Worm (Caenorhabditis elegans): Measurements from ENCODE around the gene dyrb-1.

ce11 chrII:9125007-9125406, 18.1 kb upstream of the dyrb-1 start:
- TF ChIP-seq lin-13 (GFP tag; optimal IDR thresholded peaks at IDR 0.05): no peak
- no peak for TF ChIP-seq elt-3 (tag; optimal IDR thresholded peaks at IDR 0.05)
- no peak for TF ChIP-seq ztf-11 (tag; optimal IDR thresholded peaks at IDR 0.05)
- no peak for TF ChIP-seq xbp-1 (tag; optimal IDR thresholded peaks at IDR 0.05)
- no peak for TF ChIP-seq unc-62 (GFP tag; optimal IDR thresholded peaks at IDR 0.05)
- no peak for TF ChIP-seq sptf-1 (tag; optimal IDR thresholded peaks at IDR 0.05)
- TF ChIP-seq mep-1 (tag; optimal IDR thresholded peaks at IDR 0.05): no peak
- TF ChIP-seq nhr-90 (tag; optimal IDR thresholded peaks at IDR 0.05; ENCODE audit: poor library complexity): no peak
- no peak for TF ChIP-seq ceh-82 (tag; optimal IDR thresholded peaks at IDR 0.05)
- TF ChIP-seq pag-3 (tag; optimal IDR thresholded peaks at IDR 0.05; ENCODE audit: borderline replicate concordance, insufficient read depth): no peak
- TF ChIP-seq lin-15B (tag; optimal IDR thresholded peaks at IDR 0.05): no peak
- no peak for TF ChIP-seq snpc-4 (tag; optimal IDR thresholded peaks at IDR 0.05)
- no peak for TF ChIP-seq nhr-84 (tag; optimal IDR thresholded peaks at IDR 0.05)
- no peak for TF ChIP-seq zag-1 (tag; optimal IDR thresholded peaks at IDR 0.05)
